Worm (Caenorhabditis elegans): ENCODE results near the gene srh-74.
A peak's percentile ranks its signal among the peaks of the same experiment; 100 is the strongest.

The srh-74 gene

ce11 chrV:11076403-11076802 lies 27.8 kb upstream of the srh-74 start (continued):
- peak; percentile 28 for TF ChIP-seq snpc-4 (GFP tag; optimal IDR thresholded peaks at IDR 0.05)
- TF ChIP-seq snpc-4 (tag; optimal IDR thresholded peaks at IDR 0.05) = peak in 3 of 4 experiments; percentile 50 to 52 (median 50)
- TF ChIP-seq F39B2.1 (GFP tag; IDR thresholded peaks at IDR 0.05) = peak; percentile 87
- peak; percentile 65 for TF ChIP-seq dox-1 (GFP tag; IDR thresholded peaks at IDR 0.05)
- TF ChIP-seq egl-44 (GFP tag; IDR thresholded peaks at IDR 0.05) = 0 out of 2 replicates have a peak, but pooled peaks have one; percentile 28
- TF ChIP-seq ceh-27 (GFP tag; optimal IDR thresholded peaks at IDR 0.05) = peak; percentile 68
- TF ChIP-seq F52B5.7 (tag; optimal IDR thresholded peaks at IDR 0.05) = peak; percentile 88
- peak; percentile 78 for TF ChIP-seq tlf-1 (GFP tag; optimal IDR thresholded peaks at IDR 0.05)
- 0 out of 2 replicates have a peak, but pooled peaks have one; percentile 32 for TF ChIP-seq nhr-120 (GFP tag; IDR thresholded peaks at IDR 0.05)
- no peak for TF ChIP-seq F57C9.4 (tag; optimal IDR thresholded peaks at IDR 0.05)
- TF ChIP-seq lin-35 (GFP tag; optimal IDR thresholded peaks at IDR 0.05) = peak in 1 of 3 experiments; percentile 81
- no peak for TF ChIP-seq ztf-6 (GFP tag; IDR thresholded peaks at IDR 0.05)
- TF ChIP-seq B0035.1 (tag; optimal IDR thresholded peaks at IDR 0.05) = peak; percentile 24
- no peak for TF ChIP-seq F57A8.1 (GFP tag; optimal IDR thresholded peaks at IDR 0.05)
- TF ChIP-seq attf-3 (GFP tag; conservative IDR thresholded peaks at IDR 0.05) = no peak
- no peak for TF ChIP-seq rpc-1 (optimal IDR thresholded peaks at IDR 0.05)
- no peak for TF ChIP-seq rpc-1 (tag; optimal IDR thresholded peaks at IDR 0.05)
- TF ChIP-seq Y53G8AR.9 (GFP tag; conservative IDR thresholded peaks at IDR 0.05) = peak; percentile 95
- no peak for TF ChIP-seq Y67H2A.10 (GFP tag; conservative IDR thresholded peaks at IDR 0.05)
- peak; percentile 73 for TF ChIP-seq ama-1 (optimal IDR thresholded peaks at IDR 0.05)
- no peak for TF ChIP-seq ama-1 (GFP tag; optimal IDR thresholded peaks at IDR 0.05)
- 0 out of 2 replicates have a peak, but pooled peaks have one; percentile 74 for TF ChIP-seq bed-1 (GFP tag; IDR thresholded peaks at IDR 0.05)
- 0 out of 2 replicates have a peak, but pooled peaks have one; percentile 7 for TF ChIP-seq let-526 (GFP tag; IDR thresholded peaks at IDR 0.05)
- peak; percentile 64 for TF ChIP-seq unc-130 (GFP tag; optimal IDR thresholded peaks at IDR 0.05)
- TF ChIP-seq ccch-3 (GFP tag; optimal IDR thresholded peaks at IDR 0.05) = no peak
- no peak for TF ChIP-seq ztf-22 (GFP tag; optimal IDR thresholded peaks at IDR 0.05)
- peak; percentile 87 for TF ChIP-seq attf-6 (GFP tag; IDR thresholded peaks at IDR 0.05)
- peak; percentile 67 for TF ChIP-seq die-1 (tag; optimal IDR thresholded peaks at IDR 0.05)
- TF ChIP-seq mes-4 (tag; optimal IDR thresholded peaks at IDR 0.05) = no peak
- no peak for TF ChIP-seq sea-2 (GFP tag; IDR thresholded peaks at IDR 0.05)
- TF ChIP-seq D2030.7 (GFP tag; IDR thresholded peaks at IDR 0.05) = 0 out of 2 replicates have a peak, but pooled peaks have one; percentile 30
- TF ChIP-seq F10E7.11 (tag; optimal IDR thresholded peaks at IDR 0.05) = peak; percentile 83
- peak; percentile 79 for TF ChIP-seq pbrm-1 (GFP tag; IDR thresholded peaks at IDR 0.05)
- no peak for TF ChIP-seq sdz-38 (tag; optimal IDR thresholded peaks at IDR 0.05)
- 0 out of 2 replicates have a peak, but pooled peaks have one; percentile 70 for TF ChIP-seq ceh-58 (GFP tag; IDR thresholded peaks at IDR 0.05)
- peak; percentile 38 for TF ChIP-seq snpc-1.3 (tag; optimal IDR thresholded peaks at IDR 0.05; ENCODE audit: insufficient read depth)
- TF ChIP-seq madf-3 (GFP tag; IDR thresholded peaks at IDR 0.05) = peak; percentile 94
- peak; percentile 67 for TF ChIP-seq him-1 (tag; optimal IDR thresholded peaks at IDR 0.05)
- TF ChIP-seq Y53F4B.3 (GFP tag; IDR thresholded peaks at IDR 0.05) = no peak
- no peak for TF ChIP-seq fkh-3 (tag; optimal IDR thresholded peaks at IDR 0.05)
- no peak for TF ChIP-seq unc-62 (GFP tag; optimal IDR thresholded peaks at IDR 0.05)
- TF ChIP-seq F33H1.4 (GFP tag; IDR thresholded peaks at IDR 0.05) = peak; percentile 24
- TF ChIP-seq egl-18 (GFP tag; IDR thresholded peaks at IDR 0.05) = 0 out of 2 replicates have a peak, but pooled peaks have one; percentile 2
- peak; percentile 92 for TF ChIP-seq cebp-2 (GFP tag; IDR thresholded peaks at IDR 0.05)
- peak; percentile 77 for TF ChIP-seq lin-54 (GFP tag; optimal IDR thresholded peaks at IDR 0.05)
- TF ChIP-seq hrde-1 (tag; optimal IDR thresholded peaks at IDR 0.05; ENCODE audit: borderline replicate concordance) = peak; percentile 85
- TF ChIP-seq aptf-3 (GFP tag; IDR thresholded peaks at IDR 0.05) = peak; percentile 90
- peak; percentile 70 for TF ChIP-seq atf-7 (tag; optimal IDR thresholded peaks at IDR 0.05)
- TF ChIP-seq dpl-1 (GFP tag; optimal IDR thresholded peaks at IDR 0.05) = no peak
- TF ChIP-seq B0261.1 (tag; optimal IDR thresholded peaks at IDR 0.05) = no peak
